Fruit fly (Drosophila melanogaster): ENCODE results near the gene Taf10b.

Gene Taf10b

dm6 chr2L:2734946-2735345, 32.7 kb downstream of the Taf10b start:
- TF ChIP-seq Poxn (GFP tag; IDR thresholded peaks at IDR 0.05) (no peak), CG43689 (GFP tag; IDR thresholded peaks at IDR 0.05) (no peak), CG10431 (GFP tag; optimal IDR thresholded peaks at IDR 0.05) (no peak), CG2116 (GFP tag; optimal IDR thresholded peaks at IDR 0.05) (no peak), CG2712 (tag; optimal IDR thresholded peaks at IDR 0.05) (no peak), seq (GFP tag; IDR thresholded peaks at IDR 0.05) (no peak), B-H2 (GFP tag; optimal IDR thresholded peaks at IDR 0.05) (no peak), C15 (GFP tag; IDR thresholded peaks at IDR 0.05) (0 out of 3 replicates have a peak, but pooled peaks have one; percentile 23), fd96Cb (tag; optimal IDR thresholded peaks at IDR 0.05) (no peak), emc (GFP tag; optimal IDR thresholded peaks at IDR 0.05) (no peak), Vsx1 (GFP tag; optimal IDR thresholded peaks at IDR 0.05) (no peak), gcm2 (GFP tag; optimal IDR thresholded peaks at IDR 0.05) (no peak), CrebB (tag; optimal IDR thresholded peaks at IDR 0.05) (no peak), ato (GFP tag; IDR thresholded peaks at IDR 0.05; ENCODE audit: partially characterized antibody) (no peak), CG10274 (GFP tag; optimal IDR thresholded peaks at IDR 0.05) (peak; percentile 96), CG3838 (GFP tag; optimal IDR thresholded peaks at IDR 0.05) (no peak), usp (GFP tag; optimal IDR thresholded peaks at IDR 0.05) (no peak), CG17829 (tag; optimal IDR thresholded peaks at IDR 0.05) (no peak), CG31365 (tag; optimal IDR thresholded peaks at IDR 0.05) (no peak), CG4617 (GFP tag; optimal IDR thresholded peaks at IDR 0.05; ENCODE audit: borderline replicate concordance) (no peak), ap (GFP tag; IDR thresholded peaks at IDR 0.05) (no peak), dimm (GFP tag; IDR thresholded peaks at IDR 0.05) (no peak), NC2α (GFP tag; optimal IDR thresholded peaks at IDR 0.05) (no peak), CG2120 (GFP tag; optimal IDR thresholded peaks at IDR 0.05) (peak; percentile 63), CG10366 (GFP tag; IDR thresholded peaks at IDR 0.05) (no peak), dm (GFP tag; optimal IDR thresholded peaks at IDR 0.05) (no peak), TFAM (GFP tag; optimal IDR thresholded peaks at IDR 0.05) (no peak), CG8944 (GFP tag; optimal IDR thresholded peaks at IDR 0.05) (no peak), CG4854 (GFP tag; optimal IDR thresholded peaks at IDR 0.05) (no peak), Med (GFP tag) (peak; percentile 79), Camta (GFP tag; optimal IDR thresholded peaks at IDR 0.05) (no peak), Dll (GFP tag; IDR thresholded peaks at IDR 0.05; ENCODE audit: partially characterized antibody) (no peak), vfl (GFP tag; optimal IDR thresholded peaks at IDR 0.05) (no peak), CG3726 (GFP tag; IDR thresholded peaks at IDR 0.05) (no peak), chif (GFP tag; optimal IDR thresholded peaks at IDR 0.05) (no peak), tna (GFP tag; IDR thresholded peaks at IDR 0.05; ENCODE audit: partially characterized antibody) (no peak), CG17328 (GFP tag; IDR thresholded peaks at IDR 0.05) (no peak), D19B (GFP tag; optimal IDR thresholded peaks at IDR 0.05) (peak; percentile 17), CG30431 (GFP tag; optimal IDR thresholded peaks at IDR 0.05) (no peak), fu2 (GFP tag; optimal IDR thresholded peaks at IDR 0.05) (peak; percentile 38), CG10462 (GFP tag; optimal IDR thresholded peaks at IDR 0.05) (no peak), CG30403 (GFP tag; optimal IDR thresholded peaks at IDR 0.05) (peak; percentile 7), tup (GFP tag; optimal IDR thresholded peaks at IDR 0.05) (no peak), Six4 (GFP tag; optimal IDR thresholded peaks at IDR 0.05) (no peak), Rfx (GFP tag; IDR thresholded peaks at IDR 0.05) (peak; percentile 51), sisA (GFP tag; IDR thresholded peaks at IDR 0.05) (0 out of 2 replicates have a peak, but pooled peaks have one; percentile 7), sug (tag; optimal IDR thresholded peaks at IDR 0.05) (no peak), CG12155 (GFP tag; optimal IDR thresholded peaks at IDR 0.05) (peak; percentile 6), br (optimal IDR thresholded peaks at IDR 0.05) (no peak), Ssrp (tag; optimal IDR thresholded peaks at IDR 0.05) (no peak), tgo (GFP tag; IDR thresholded peaks at IDR 0.05) (no peak), CG8281 (tag; optimal IDR thresholded peaks at IDR 0.05) (no peak), luna (GFP tag; optimal IDR thresholded peaks at IDR 0.05) (peak; percentile 12)

Data from whole organism, embryonic.